Worm (Caenorhabditis elegans): ENCODE measurements around the gene ace-3.

- TF ChIP-seq lin-13 (tag; optimal IDR thresholded peaks at IDR 0.05) = no peak
- no peak for TF ChIP-seq nhr-76 (tag; optimal IDR thresholded peaks at IDR 0.05)
- no peak for TF ChIP-seq elt-1 (tag; optimal IDR thresholded peaks at IDR 0.05; ENCODE audit: borderline replicate concordance, insufficient read depth)
- TF ChIP-seq pha-4 (tag; optimal IDR thresholded peaks at IDR 0.05) = no peak
- TF ChIP-seq flh-1 (GFP tag; optimal IDR thresholded peaks at IDR 0.05) = no peak
- no peak for TF ChIP-seq lsy-2 (tag; optimal IDR thresholded peaks at IDR 0.05)
- TF ChIP-seq hlh-1 (tag; optimal IDR thresholded peaks at IDR 0.05) = no peak
- TF ChIP-seq blmp-1 (tag; optimal IDR thresholded peaks at IDR 0.05) = no peak
- no peak for TF ChIP-seq unc-62 (GFP tag; optimal IDR thresholded peaks at IDR 0.05)
- TF ChIP-seq tbx-8 (GFP tag; optimal IDR thresholded peaks at IDR 0.05) = no peak
- no peak for TF ChIP-seq cnd-1 (tag; optimal IDR thresholded peaks at IDR 0.05)
- TF ChIP-seq nhr-12 (tag; optimal IDR thresholded peaks at IDR 0.05) = no peak
- TF ChIP-seq unc-39 (tag; optimal IDR thresholded peaks at IDR 0.05) = no peak
- no peak for TF ChIP-seq elt-3 (tag; optimal IDR thresholded peaks at IDR 0.05)
These were observed 20.7 kb downstream of the ace-3 start, which contains the start of gene Y48B6A.13 for ce11 chrII:14226175-14226574.

All from whole organism, mixed stage, embryonic.